Fruit fly (Drosophila melanogaster): Measurements from ENCODE around the gene Syt7.
A peak's percentile ranks its signal among the peaks of the same experiment; 100 is the strongest.

Gene Syt7

DNA sequence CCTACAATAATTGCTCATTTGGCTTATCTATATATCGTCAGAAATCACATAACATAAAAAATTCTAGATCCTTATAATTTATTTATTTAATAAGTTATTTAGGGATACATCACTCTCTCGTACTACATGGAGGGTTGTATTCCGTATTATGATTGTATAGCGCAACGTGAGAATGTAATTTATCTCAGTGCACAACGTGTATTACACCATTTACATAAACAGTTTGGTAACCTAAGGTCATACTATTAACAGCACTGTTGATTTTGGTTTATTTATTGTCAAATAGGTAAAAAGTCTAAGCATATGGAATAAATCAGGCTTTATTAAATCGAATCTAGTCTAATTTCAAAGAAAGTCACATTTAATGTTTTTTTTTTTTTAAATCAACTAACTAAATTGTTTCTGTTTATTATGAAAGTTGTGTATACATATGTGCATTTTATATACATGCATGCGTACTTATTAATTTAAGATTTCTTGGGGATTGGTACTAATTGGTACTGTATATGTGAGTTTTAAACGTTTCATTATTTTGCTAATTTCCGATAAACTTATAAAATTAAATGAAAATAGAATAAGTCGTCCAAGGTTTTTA is 8.5 kb upstream of the Syt7 start, which contains the start of gene Rnf11:
Rnf11 (plus strand) TSS at position 252 of the 595 bp plus-strand sequence.
- TF ChIP-seq CG8159 (tag; optimal IDR thresholded peaks at IDR 0.05) (no peak), CG13204 (GFP tag; optimal IDR thresholded peaks at IDR 0.05) (no peak), Ets98B (GFP tag; IDR thresholded peaks at IDR 0.05) (no peak), CG12605 (GFP tag; IDR thresholded peaks at IDR 0.05) (no peak), Pif1B (GFP tag; optimal IDR thresholded peaks at IDR 0.05) (no peak), CG32121 (GFP tag; IDR thresholded peaks at IDR 0.05) (no peak), CG8301 (tag; optimal IDR thresholded peaks at IDR 0.05) (no peak), CG17806 (tag; optimal IDR thresholded peaks at IDR 0.05) (no peak), fd96Ca (GFP tag; IDR thresholded peaks at IDR 0.05) (no peak), CG15710 (tag; optimal IDR thresholded peaks at IDR 0.05) (peak; percentile 27), Pif1A (GFP tag; optimal IDR thresholded peaks at IDR 0.05) (no peak), CG10348 (GFP tag; IDR thresholded peaks at IDR 0.05) (no peak), D1 (tag; optimal IDR thresholded peaks at IDR 0.05) (no peak), CG9948 (tag; optimal IDR thresholded peaks at IDR 0.05) (peak; percentile 20)

DNA sequence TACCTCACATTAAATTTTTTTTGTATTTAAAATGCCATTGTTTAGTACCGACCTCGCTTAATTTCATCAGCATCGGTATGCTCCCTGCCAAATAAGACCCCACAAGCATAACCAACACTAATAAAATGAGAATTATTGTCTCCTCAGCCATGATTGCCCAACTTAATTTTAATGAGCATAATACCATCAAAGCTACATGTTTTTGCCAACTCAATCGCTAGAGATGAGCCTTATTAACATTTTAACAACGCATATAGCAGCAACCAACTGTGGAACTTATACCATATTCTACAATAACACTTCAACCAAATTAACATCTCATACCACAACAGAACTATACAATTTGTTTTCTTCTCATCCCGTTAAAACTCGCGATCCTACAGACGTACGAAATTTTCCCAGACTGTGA is 7.4 kb upstream of the Syt7 start, which contains the start of gene Zip102B:
Zip102B (minus strand) TSS at position 392 of the 409 bp plus-strand sequence.
- TF ChIP-seq CG17806 (tag; optimal IDR thresholded peaks at IDR 0.05) = no peak
- TF ChIP-seq Snoo (tag; optimal IDR thresholded peaks at IDR 0.05) = no peak
- no peak for TF ChIP-seq CG32121 (GFP tag; IDR thresholded peaks at IDR 0.05)
- no peak for TF ChIP-seq CG9948 (tag; optimal IDR thresholded peaks at IDR 0.05)
- no peak for TF ChIP-seq Ets98B (GFP tag; IDR thresholded peaks at IDR 0.05)
- no peak for TF ChIP-seq EcR (GFP tag; optimal IDR thresholded peaks at IDR 0.05)
- TF ChIP-seq rn (GFP tag; IDR thresholded peaks at IDR 0.05) = no peak
- TF ChIP-seq CG15710 (tag; optimal IDR thresholded peaks at IDR 0.05) = no peak
- TF ChIP-seq D1 (tag; optimal IDR thresholded peaks at IDR 0.05) = no peak
- no peak for TF ChIP-seq CG12605 (GFP tag; IDR thresholded peaks at IDR 0.05)
- TF ChIP-seq CG4496 (GFP tag; IDR thresholded peaks at IDR 0.05) = no peak
- no peak for TF ChIP-seq Pif1A (GFP tag; optimal IDR thresholded peaks at IDR 0.05)

DNA sequence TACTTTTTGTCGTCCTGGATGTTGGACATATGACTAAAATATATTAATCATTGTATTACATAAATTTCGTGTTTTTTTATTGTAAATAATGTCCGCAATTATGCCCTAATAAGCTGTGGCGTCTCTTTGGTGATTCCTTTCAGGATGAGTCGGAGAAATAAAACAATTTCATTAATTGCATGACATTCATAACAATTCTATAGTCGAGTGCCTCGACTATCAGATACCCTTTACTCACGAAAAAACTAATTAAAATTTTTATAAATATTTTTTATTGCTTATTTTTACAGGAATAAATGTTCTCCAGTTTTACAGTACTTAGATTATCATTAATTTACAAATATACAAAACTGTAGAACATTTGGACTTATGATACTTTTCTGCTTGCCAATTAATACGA is 4.4 kb upstream of the Syt7 start:
- TF ChIP-seq CG4496 (GFP tag; IDR thresholded peaks at IDR 0.05) (no peak), CG32121 (GFP tag; IDR thresholded peaks at IDR 0.05) (no peak), CG17806 (tag; optimal IDR thresholded peaks at IDR 0.05) (no peak), CG10348 (GFP tag; IDR thresholded peaks at IDR 0.05) (no peak), CG12605 (GFP tag; IDR thresholded peaks at IDR 0.05) (no peak), Ets98B (GFP tag; IDR thresholded peaks at IDR 0.05) (no peak), CG15710 (tag; optimal IDR thresholded peaks at IDR 0.05) (no peak), EcR (GFP tag; optimal IDR thresholded peaks at IDR 0.05) (no peak), CG8159 (tag; optimal IDR thresholded peaks at IDR 0.05) (no peak), rn (GFP tag; IDR thresholded peaks at IDR 0.05) (no peak), CG34367 (tag; optimal IDR thresholded peaks at IDR 0.05) (no peak), CG13204 (GFP tag; optimal IDR thresholded peaks at IDR 0.05) (no peak), D1 (tag; optimal IDR thresholded peaks at IDR 0.05) (no peak), gl (tag; optimal IDR thresholded peaks at IDR 0.05) (no peak), Snoo (tag; optimal IDR thresholded peaks at IDR 0.05) (no peak), CG9948 (tag; optimal IDR thresholded peaks at IDR 0.05) (no peak), Pif1B (GFP tag; optimal IDR thresholded peaks at IDR 0.05) (no peak)

DNA sequence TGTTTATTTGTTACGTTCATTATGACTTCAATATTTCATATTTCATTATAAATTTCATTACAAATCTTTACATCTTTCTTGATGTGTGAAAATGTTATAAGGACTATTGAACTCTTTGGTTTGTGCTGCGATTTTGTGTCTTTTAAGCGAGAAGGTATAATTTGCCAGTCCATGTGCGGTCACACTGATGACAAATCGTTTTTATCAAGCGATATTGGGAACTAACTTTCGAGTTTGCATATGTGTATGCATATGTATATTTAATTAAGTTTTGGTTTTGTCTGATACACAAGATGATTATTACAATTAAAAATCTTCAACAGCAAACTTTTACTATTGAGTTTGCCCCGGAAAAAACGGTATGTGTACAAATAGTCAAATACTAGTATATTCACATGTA is 1.6 kb upstream of the Syt7 start, which contains the start of gene Rad23:
Rad23 (plus strand) TSS at position 163 of the 400 bp plus-strand sequence.
- peak; percentile 77 for TF ChIP-seq D1 (tag; optimal IDR thresholded peaks at IDR 0.05)
- no peak for TF ChIP-seq Pif1A (GFP tag; optimal IDR thresholded peaks at IDR 0.05)

DNA sequence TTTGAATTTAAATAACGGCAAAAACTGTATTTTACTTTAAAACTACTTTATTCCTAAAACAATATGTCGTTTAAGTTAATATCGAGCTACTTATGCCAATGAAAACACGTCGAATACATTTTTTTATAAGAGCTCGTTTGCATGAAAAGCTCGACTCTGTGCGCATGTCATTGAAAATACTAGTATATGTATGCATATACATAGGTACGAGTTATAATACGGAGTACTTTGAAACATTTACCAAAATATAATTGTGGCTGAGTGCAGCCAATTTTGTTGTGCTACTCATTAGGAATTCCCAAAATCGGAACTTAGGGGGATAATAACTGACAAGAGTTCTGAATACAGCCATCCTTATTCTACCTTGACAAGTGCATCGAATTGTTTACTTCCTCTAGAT is 584 bp downstream of the Syt7 start:
- TF ChIP-seq Snoo (tag; optimal IDR thresholded peaks at IDR 0.05) (no peak), CG14655 (GFP tag; optimal IDR thresholded peaks at IDR 0.05) (no peak), gl (tag; optimal IDR thresholded peaks at IDR 0.05) (no peak), Pif1A (GFP tag; optimal IDR thresholded peaks at IDR 0.05) (no peak), CG9948 (tag; optimal IDR thresholded peaks at IDR 0.05) (no peak), rn (GFP tag; IDR thresholded peaks at IDR 0.05) (no peak), CG8301 (tag; optimal IDR thresholded peaks at IDR 0.05) (no peak), CG4496 (GFP tag; IDR thresholded peaks at IDR 0.05) (no peak), fd96Ca (GFP tag; IDR thresholded peaks at IDR 0.05) (no peak), EcR (GFP tag; optimal IDR thresholded peaks at IDR 0.05) (no peak), CG15710 (tag; optimal IDR thresholded peaks at IDR 0.05) (no peak), D1 (tag; optimal IDR thresholded peaks at IDR 0.05) (no peak), CG13204 (GFP tag; optimal IDR thresholded peaks at IDR 0.05) (no peak)

DNA sequence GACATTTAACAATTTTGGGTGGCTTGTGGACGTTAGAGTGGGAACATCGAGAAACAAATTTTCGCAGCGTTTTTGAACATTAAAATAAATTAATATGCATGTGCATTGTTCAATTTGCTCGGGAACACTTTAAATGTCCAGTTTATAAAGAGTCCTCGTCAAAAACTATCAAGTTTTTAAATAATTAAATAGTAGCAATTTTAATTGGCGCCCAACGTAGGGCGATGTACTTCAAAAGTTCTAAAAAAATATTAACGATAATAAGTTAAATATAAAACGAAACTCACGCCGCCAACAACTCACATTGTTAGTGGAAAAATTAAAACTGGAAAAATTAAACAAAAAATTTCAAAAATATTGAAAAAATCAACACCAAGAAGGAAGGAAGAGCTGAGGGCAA is 13.9 kb downstream of the Syt7 start:
- TF ChIP-seq CG14655 (GFP tag; optimal IDR thresholded peaks at IDR 0.05) = no peak
- TF ChIP-seq CG4496 (GFP tag; IDR thresholded peaks at IDR 0.05) = no peak
- TF ChIP-seq Pif1A (GFP tag; optimal IDR thresholded peaks at IDR 0.05) = no peak
- no peak for TF ChIP-seq CG32121 (GFP tag; IDR thresholded peaks at IDR 0.05)
- no peak for TF ChIP-seq CG17806 (tag; optimal IDR thresholded peaks at IDR 0.05)
- TF ChIP-seq CG34367 (tag; optimal IDR thresholded peaks at IDR 0.05) = no peak
- no peak for TF ChIP-seq CG8301 (tag; optimal IDR thresholded peaks at IDR 0.05)
- TF ChIP-seq CG8159 (tag; optimal IDR thresholded peaks at IDR 0.05) = no peak
- TF ChIP-seq fd96Ca (GFP tag; IDR thresholded peaks at IDR 0.05) = no peak
- no peak for TF ChIP-seq CG9948 (tag; optimal IDR thresholded peaks at IDR 0.05)
- no peak for TF ChIP-seq CG13204 (GFP tag; optimal IDR thresholded peaks at IDR 0.05)
- TF ChIP-seq Ets98B (GFP tag; IDR thresholded peaks at IDR 0.05) = no peak
- no peak for TF ChIP-seq CG15710 (tag; optimal IDR thresholded peaks at IDR 0.05)
